Fruit fly (Drosophila melanogaster) whole organism, pupa: ENCODE measurements around the gene N.

Experiments
- CG10348 ChIP-seq: fragments of 200-800 bp; sonication (Bioruptor generic); IDR thresholded peaks from 2 replicates; pipeline ENCODE4 v1.3.6; 2022; ENCODE audit warnings: missing biosample characterization, missing genetic modification characterization
- CG12605 ChIP-seq: fragments of 200-800 bp; sonication (Bioruptor generic); IDR thresholded peaks from 2 replicates; pipeline ENCODE4 v1.3.6; 2022; ENCODE audit warnings: missing biosample characterization, missing genetic modification characterization
- CG13204 ChIP-seq: fragments of 200-800 bp; sonication (Bioruptor generic); optimal IDR thresholded peaks from 2 replicates; lab custom pipeline; 2018; ENCODE audit warnings: missing biosample characterization, mild to moderate bottlenecking, missing genetic modification characterization, moderate library complexity
- CG14655 ChIP-seq: fragments of 200-800 bp; sonication (Bioruptor generic); optimal IDR thresholded peaks from 3 replicates; lab custom pipeline; 2017; ENCODE audit warnings: mild to moderate bottlenecking, missing biosample characterization, missing genetic modification reagents, missing genetic modification characterization
- CG15710 ChIP-seq: fragments of 200-800 bp; sonication (Bioruptor generic); optimal IDR thresholded peaks from 2 replicates; lab custom pipeline; 2018; ENCODE audit warnings: missing biosample characterization, mild to moderate bottlenecking, missing genetic modification characterization, moderate library complexity
- CG17806 ChIP-seq: fragments of 200-800 bp; sonication (Bioruptor generic); optimal IDR thresholded peaks from 2 replicates; lab custom pipeline; 2018; ENCODE audit warnings: missing biosample characterization, mild to moderate bottlenecking, missing genetic modification characterization, moderate library complexity
- CG32121 ChIP-seq: fragments of 200-800 bp; sonication (Bioruptor generic); IDR thresholded peaks from 2 replicates; pipeline ENCODE4 v1.3.6; 2022; ENCODE audit warnings: missing biosample characterization, missing genetic modification characterization
- CG34367 ChIP-seq: fragments of 200-800 bp; sonication (Bioruptor generic); optimal IDR thresholded peaks from 2 replicates; lab custom pipeline; 2018; ENCODE audit warnings: missing biosample characterization, mild to moderate bottlenecking, missing genetic modification characterization
- CG4496 ChIP-seq: fragments of 200-800 bp; sonication (Bioruptor generic); IDR thresholded peaks from 3 replicates; pipeline ENCODE4 v1.3.6; 2022; ENCODE audit warnings: missing biosample characterization, missing genetic modification characterization
- CG8159 ChIP-seq: fragments of 200-800 bp; sonication (Bioruptor generic); optimal IDR thresholded peaks from 3 replicates; lab custom pipeline; 2018; ENCODE audit warnings: missing biosample characterization, mild to moderate bottlenecking, missing genetic modification characterization, moderate library complexity
- CG8301 ChIP-seq: fragments of 200-800 bp; sonication (Bioruptor generic); optimal IDR thresholded peaks from 2 replicates; lab custom pipeline; 2018; ENCODE audit warnings: missing biosample characterization, mild to moderate bottlenecking, missing genetic modification characterization
- CG9948 ChIP-seq: fragments of 200-800 bp; sonication (Bioruptor generic); optimal IDR thresholded peaks from 2 replicates; lab custom pipeline; 2018; ENCODE audit warnings: missing biosample characterization, mild to moderate bottlenecking, missing genetic modification characterization, moderate library complexity
- D1 ChIP-seq: fragments of 200-800 bp; sonication (Bioruptor generic); optimal IDR thresholded peaks from 2 replicates; lab custom pipeline; 2018; ENCODE audit warnings: missing biosample characterization, mild to moderate bottlenecking, missing genetic modification characterization, moderate library complexity
- EcR ChIP-seq: fragments of 200-800 bp; sonication (Bioruptor generic); optimal IDR thresholded peaks from 3 replicates; lab custom pipeline; 2019; ENCODE audit warnings: missing biosample characterization, missing genetic modification characterization, mild to moderate bottlenecking, moderate library complexity, missing genetic modification reagents
- Ets98B ChIP-seq: fragments of 200-800 bp; sonication (Bioruptor generic); IDR thresholded peaks from 2 replicates; pipeline ENCODE4 v1.3.6; 2022; ENCODE audit warnings: missing biosample characterization, missing genetic modification characterization
- Pif1A ChIP-seq: fragments of 200-800 bp; sonication (Bioruptor generic); optimal IDR thresholded peaks from 3 replicates; lab custom pipeline; 2016; ENCODE audit warnings: missing biosample characterization, missing genetic modification characterization
- Pif1B ChIP-seq: fragments of 200-800 bp; sonication (Bioruptor generic); optimal IDR thresholded peaks from 3 replicates; lab custom pipeline; 2016; ENCODE audit warnings: missing biosample characterization, missing genetic modification characterization
- Snoo ChIP-seq: fragments of 200-800 bp; sonication (Bioruptor generic); optimal IDR thresholded peaks from 3 replicates; lab custom pipeline; 2017; ENCODE audit warnings: missing biosample characterization, mild to moderate bottlenecking, missing genetic modification characterization, inconsistent platforms
- fd96Ca ChIP-seq: fragments of 200-800 bp; sonication (Bioruptor generic); IDR thresholded peaks from 3 replicates; pipeline ENCODE4 v1.3.6; 2022; ENCODE audit warnings: missing biosample characterization, missing genetic modification characterization
- gl ChIP-seq: fragments of 200-800 bp; sonication (Bioruptor generic); optimal IDR thresholded peaks from 2 replicates; lab custom pipeline; 2018; ENCODE audit warnings: missing biosample characterization, mild to moderate bottlenecking, missing genetic modification characterization
- rn ChIP-seq: fragments of 200-800 bp; sonication (Bioruptor generic); IDR thresholded peaks from 2 replicates; pipeline ENCODE4 v1.3.6; 2022; ENCODE audit warnings: missing biosample characterization, missing genetic modification characterization

The N gene

dm6 chrX:3205887-3206794, 71.5 kb downstream of the N start:
- TF ChIP-seq rn, result no peak
- TF ChIP-seq CG10348 (GFP tag; lab: Robert Waterston, UW), result no peak
- TF ChIP-seq CG34367 (tag; lab: Kevin White, UChicago), result peak; percentile 29
- TF ChIP-seq EcR, result no peak
- no peak for TF ChIP-seq CG13204 (GFP tag; lab: Kevin White, UChicago)
- no peak; the same call in 1 of the 2 replicates for TF ChIP-seq CG32121
- peak; percentile 22 for TF ChIP-seq CG14655 (GFP tag; lab: Kevin White, UChicago)
- TF ChIP-seq Snoo (tag; lab: Kevin White, UChicago), result no peak
- peak; percentile 57 for TF ChIP-seq CG8159 (tag; lab: Kevin White, UChicago)
- peak; percentile 35 for TF ChIP-seq CG9948
- no peak for TF ChIP-seq Pif1B
- TF ChIP-seq CG4496 (GFP tag; lab: Robert Waterston, UW), result peak; percentile 79
- no peak for TF ChIP-seq D1 (tag; lab: Kevin White, UChicago)
- peak; percentile 61 for TF ChIP-seq Pif1A (GFP tag; lab: Kevin White, UChicago)
- TF ChIP-seq CG15710 (tag; lab: Kevin White, UChicago), result peak; percentile 49
- peak; percentile 68 for TF ChIP-seq Ets98B (GFP tag; lab: Robert Waterston, UW)
- peak; percentile 71; the same call in 2 of the 3 replicates for TF ChIP-seq fd96Ca (GFP tag; lab: Robert Waterston, UW)
- no peak for TF ChIP-seq gl (tag; lab: Kevin White, UChicago)
- peak; percentile 55; the same call in 1 of the 2 replicates for TF ChIP-seq CG12605
- peak; percentile 41 for TF ChIP-seq CG17806 (tag; lab: Kevin White, UChicago)
- peak; percentile 25 for TF ChIP-seq CG8301 (tag; lab: Kevin White, UChicago)
